Fruit fly (Drosophila melanogaster) whole organism, larva: Measurements from ENCODE around the gene CG9512.
A peak's percentile ranks its signal among the peaks of the same experiment; 100 is the strongest.

ENCODE experiments used
- noc ChIP-seq: fragments of 200-800 bp; sonication (Bioruptor generic); optimal IDR thresholded peaks from 3 replicates; lab custom pipeline; 2019; ENCODE audit warnings: missing biosample characterization, mild to moderate bottlenecking, missing genetic modification characterization, moderate library complexity

The CG9512 gene

DNA sequence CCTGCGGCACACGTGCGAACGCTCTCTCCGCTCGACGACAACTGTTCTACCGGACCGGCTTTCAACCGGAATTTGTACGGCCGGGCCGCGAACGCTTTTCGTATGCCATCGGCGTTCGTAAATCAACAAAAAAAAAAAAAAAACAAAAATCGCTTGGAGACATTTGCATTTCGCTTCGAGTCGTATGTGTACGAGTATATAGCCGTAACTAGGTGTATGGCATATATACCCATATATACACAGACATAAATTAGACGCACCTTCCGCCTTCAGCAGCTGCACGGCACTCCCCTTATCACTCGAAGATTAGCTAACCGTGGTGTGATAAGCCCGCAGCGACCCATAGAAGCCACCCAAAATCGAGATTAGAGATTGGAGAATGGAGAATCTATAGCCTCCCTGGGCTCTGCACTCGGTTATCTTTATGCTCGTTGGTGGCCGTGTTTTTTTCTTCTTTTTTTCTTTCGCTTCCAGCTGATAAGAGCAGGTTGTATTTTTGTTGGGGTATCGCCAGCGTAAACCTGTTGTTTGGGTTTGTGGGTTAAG, at the start of gene CG9512:
Gene CG9512, minus strand, starts transcription at position 51 of the 546 bp plus-strand sequence.
- TF ChIP-seq noc (tag; lab: Kevin White, UChicago) = peak; percentile 33

DNA sequence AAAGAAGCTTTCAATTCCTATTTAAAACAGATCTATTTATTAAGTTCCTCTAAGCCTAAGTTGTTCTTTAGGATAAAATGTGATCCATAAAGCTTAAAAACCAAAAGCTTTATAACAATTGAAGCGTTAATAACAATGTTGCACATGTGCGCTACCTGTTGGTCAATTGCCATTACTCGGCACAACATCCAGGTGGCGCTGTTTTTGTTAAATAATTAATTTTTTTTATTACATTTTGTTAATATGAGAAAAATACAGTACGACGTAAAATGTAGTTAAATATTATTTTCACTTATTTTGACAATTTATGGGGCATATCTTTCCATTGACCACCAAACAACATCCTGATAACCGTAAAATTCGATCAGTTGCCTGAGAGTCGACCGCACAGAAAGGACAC, 48.5 kb upstream of the CG9512 start:
- no peak for TF ChIP-seq noc (tag; lab: Kevin White, UChicago)

DNA sequence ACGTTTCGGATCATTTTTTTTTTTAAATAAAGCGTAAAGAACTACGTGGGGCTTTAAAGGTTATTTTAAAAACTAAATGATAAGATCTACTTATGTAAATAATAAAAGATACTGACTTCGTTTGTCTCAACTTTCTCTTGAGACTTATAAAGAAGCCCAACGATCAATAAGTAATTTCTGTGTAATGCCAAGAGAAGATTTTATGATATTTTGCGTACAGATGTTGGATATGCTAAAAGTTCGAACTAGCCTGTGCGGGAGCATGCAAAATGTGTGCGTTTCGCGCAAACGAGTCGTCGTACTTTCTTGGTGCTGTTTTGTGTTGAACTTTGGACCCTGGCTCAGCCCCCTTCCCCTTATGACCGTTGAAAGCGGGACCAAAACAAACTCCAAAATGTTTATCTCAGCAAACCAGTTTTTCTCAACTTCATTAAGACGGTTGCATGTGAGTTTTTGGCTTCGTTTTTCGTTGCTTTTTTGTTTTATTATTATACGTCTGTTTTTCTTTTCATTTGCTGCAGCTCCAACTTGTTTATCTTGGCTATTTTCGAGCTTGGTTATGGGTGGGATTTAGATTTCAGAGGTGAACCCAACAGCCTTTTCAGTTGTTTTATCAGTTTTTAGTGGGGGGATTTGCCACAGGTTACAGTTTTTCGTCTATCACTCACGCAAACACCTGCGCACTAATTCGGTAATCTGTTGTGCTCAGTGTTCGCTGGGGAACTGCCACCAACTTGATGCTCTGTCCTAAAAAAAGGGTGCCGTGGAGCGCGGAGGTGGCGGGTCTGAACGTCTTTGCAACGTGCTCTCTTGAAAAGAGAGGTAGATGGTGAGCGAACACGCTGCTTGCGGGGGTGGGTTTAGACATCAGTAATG, 47.7 kb upstream of the CG9512 start, which contains the start of gene pdgy:
Gene pdgy, minus strand, starts transcription at position 688 of the 876 bp plus-strand sequence.
- no peak for TF ChIP-seq noc (tag; lab: Kevin White, UChicago)

DNA sequence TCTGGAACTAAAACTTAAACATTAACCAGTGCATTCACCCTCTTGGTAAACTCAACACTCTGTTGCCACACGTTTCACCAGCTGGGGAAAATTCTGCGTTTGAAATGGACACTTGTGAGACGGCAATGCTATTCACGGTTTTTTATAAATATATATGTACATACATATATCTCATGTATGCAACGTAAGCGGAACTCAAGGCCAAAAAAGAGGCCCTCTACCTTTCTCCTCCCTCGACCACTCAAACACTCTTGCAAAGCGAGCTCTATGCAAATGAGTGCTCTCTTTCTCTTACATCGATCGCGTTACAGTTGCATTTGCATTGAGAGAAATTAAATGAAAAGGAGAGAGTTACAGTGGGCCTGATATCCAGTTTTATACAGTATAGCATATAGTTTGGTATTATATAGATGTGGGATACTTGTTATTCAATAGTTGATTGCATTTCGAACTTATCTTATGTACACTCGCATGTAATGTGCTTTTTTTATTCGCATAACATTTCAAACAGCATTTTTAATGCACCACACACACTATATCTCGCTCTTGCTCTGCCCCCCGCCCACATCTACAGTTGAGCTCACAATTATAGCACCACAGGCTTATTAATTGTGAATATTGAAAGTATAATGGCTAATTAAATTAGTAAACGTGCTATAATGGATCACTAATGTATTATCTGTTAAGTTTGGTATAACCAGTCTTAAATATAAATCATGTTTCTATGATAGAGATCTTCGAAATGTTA, 46.9 kb upstream of the CG9512 start:
- TF ChIP-seq noc (tag; lab: Kevin White, UChicago) = no peak

DNA sequence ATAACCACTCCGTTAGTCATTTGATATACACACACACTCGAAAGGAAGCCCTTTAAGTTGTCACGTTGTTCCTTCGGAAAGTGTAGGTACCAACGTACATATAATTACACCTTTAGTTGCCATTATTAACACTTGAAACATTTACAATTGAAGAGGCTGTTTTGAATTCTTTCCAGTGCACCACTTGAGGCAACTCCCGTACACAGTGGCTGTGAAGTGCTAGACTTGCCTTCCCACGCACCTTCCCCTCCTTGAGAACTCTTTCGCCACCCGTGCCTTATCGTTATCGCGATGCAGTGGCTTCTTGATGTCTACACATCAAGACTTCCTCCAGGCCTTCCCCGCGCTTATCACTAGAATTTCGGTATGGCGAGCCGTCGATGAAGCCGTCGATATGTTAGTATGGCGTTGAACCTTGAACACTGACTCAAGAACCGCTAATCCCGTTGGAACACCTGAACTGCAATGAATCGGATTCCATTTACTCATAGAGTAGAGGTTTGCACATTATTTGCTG, 46.1 kb upstream of the CG9512 start:
- TF ChIP-seq noc (tag; lab: Kevin White, UChicago) = no peak

DNA sequence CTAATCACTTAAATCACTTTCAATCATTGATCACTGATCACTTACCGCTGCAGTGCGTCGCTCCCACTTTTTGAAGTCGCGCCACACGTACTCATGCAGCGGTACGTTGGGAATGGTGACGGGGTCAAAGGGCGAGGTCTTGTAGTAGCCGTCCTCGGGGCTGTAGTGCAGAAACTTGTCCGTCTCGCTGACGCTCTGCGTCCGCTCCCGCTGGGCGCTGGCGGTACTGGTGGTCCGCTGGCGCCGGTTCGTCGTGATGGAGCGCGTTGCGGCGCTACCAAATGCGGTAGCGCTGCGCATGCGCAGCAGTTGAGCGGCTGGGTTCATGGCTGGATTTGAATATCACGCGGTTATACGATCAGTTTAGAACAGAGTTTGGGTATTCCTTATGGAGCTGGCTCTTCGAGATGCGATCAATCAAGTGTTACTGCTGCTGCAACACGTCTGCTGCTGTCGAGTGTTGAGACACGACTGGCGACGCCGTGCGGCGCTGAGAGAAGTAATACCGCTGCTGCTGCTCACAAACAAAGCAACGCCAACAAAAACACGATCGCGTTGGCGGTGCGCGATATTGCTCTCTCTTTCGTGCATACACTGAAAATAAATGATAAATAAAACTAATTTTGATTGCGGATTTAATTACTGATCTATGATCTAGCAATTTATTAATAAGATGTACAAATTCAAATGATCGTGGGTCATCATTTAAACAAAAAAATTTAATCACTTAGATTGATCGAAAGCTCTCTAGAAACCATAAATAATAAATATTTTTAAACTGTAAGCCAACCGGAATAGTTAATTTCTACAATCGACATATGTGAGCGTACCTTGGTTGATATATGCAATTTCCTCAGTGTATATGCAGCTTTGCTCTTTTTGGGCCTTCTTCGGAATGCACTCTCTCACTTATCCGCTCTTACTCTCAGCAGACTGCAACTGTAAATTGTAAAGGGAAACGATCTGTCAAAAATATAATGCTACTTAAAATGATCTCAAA, 45.2 kb upstream of the CG9512 start:
- peak; percentile 74 for TF ChIP-seq noc (tag; lab: Kevin White, UChicago)

DNA sequence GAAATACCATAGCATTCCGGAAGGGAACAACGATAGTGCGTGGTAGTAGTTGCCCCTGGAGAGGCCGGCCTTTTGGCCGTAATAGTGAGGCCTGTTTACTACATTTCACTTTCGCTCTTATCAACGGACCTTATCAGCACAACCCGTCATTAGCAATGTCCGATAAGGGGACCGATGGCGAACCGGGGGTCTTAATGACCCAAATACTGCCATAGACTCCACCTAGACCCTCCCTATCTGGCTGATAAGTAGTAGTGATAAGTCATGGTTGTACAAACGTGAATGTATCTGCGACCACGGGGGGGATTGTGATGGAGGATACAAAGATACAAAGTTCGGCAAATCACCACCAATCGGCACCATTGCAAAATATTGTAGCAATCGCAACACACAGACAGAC, 43.9 kb upstream of the CG9512 start:
- TF ChIP-seq noc (tag; lab: Kevin White, UChicago) = peak; percentile 38

DNA sequence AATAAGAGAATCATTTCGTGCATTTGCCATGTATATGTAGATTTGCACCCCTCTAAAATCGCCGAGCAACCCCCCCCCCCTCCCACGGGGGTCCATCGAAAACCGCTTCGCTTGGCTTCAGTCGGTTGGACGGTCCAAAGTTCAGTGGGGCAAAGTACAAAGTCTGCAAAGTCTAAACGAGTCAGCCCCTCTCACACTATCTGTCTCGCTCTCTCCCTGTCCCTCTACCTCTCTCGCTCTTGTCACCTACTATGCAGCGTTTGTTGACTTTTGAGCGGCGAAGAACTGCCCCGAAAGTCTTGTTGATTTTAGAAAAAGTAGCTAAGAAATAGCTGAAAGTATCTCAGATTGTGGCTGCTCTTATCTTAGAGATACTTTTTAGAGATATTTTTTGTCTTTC, 42.0 kb upstream of the CG9512 start:
- peak; percentile 40 for TF ChIP-seq noc (tag; lab: Kevin White, UChicago)

DNA sequence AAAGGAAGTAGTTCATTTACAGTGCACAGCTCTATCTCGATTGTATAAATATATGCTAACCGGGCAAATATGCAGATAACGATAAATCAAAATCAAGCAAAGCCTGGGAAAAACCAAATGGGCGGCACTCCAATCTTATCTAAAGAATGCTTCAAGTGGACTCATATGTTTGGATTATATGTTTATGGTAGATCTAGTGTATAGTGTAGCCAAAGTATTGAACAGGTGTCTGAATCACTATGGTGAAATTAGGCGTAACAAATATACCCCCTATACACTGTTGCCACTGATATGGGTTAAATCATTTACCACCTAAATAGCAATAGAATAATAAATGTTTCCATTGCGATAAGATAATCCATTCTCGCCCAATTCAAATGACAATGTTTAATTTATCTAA, 41.2 kb upstream of the CG9512 start:
- TF ChIP-seq noc (tag; lab: Kevin White, UChicago) = peak; percentile 59

DNA sequence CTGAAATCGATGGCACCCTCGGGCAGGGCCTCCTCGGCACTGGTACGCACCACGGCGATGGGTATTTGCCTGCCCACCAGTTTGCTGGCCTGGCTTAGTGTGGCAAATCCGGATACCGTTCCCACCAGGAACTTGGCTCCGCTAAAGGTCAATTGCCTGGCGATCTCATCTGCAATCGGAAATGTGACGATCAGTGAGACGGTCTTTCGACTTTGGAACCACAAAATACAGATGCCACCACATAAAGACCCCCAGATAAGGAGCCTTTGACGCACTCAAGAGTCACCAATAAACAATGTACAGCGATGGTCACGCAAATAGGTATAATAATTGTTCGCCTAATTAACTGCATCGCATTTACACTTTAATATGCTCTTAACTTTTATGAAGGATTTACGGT, 30.9 kb upstream of the CG9512 start:
- peak; percentile 28 for TF ChIP-seq noc (tag; lab: Kevin White, UChicago)

DNA sequence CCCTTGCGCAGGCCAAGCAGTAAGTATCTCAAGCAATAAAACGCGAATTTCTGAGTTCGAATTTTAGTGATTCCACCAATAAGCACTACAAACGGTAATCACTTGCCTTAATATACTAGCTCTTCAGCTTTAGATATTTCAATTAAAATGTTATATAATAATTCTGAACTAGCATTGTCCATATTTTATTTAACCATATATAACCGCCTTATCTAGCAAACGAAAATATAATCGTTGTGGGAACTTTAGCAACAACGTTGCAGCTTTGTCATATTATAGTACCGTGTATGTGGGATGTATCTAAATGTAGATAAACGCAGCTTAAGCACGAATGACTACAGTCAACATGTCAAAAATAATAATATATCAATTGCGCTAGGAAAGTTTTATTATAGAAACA, 25.9 kb upstream of the CG9512 start:
- TF ChIP-seq noc (tag; lab: Kevin White, UChicago) = no peak

DNA sequence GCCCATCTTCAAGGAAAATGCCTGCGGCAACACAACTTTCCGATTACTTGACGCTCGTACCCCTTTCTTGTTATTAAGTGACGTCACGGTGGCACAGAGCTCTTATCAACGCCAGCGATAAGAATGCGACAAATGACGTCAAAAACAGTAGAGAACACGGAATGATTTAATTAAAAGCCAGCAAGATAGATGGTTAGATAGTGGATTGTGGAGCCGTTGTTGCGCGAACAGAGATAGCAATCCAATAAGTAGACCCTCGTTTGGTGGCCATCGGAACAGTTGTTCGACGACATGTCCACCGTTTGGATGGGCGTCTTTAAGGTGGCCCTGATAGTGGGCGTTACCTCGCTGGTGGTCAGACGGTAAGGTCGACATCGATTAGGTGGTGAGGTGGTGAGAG, 24.5 kb upstream of the CG9512 start:
- peak; percentile 9 for TF ChIP-seq noc (tag; lab: Kevin White, UChicago)

DNA sequence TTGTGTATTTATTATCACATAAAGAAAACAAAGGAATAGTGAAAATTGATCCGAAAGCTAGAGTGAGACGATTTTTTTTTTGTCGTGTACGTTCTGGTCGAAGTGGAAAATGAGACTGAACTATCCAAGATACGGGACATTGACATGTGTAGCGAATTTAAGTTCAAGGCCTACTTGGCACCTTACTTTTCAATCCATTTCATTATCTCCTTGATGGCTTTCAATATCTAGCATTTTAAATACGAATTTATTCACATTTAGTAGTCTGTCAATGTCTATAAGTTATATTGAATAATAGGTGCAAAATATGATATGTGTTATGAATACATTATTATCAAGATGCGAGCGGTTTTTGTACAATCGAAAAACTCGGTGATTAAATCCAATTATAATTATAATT, 23.5 kb upstream of the CG9512 start, which contains the start of gene CG32591:
Gene CG32591, minus strand, starts transcription at position 101 of the 400 bp plus-strand sequence.
- TF ChIP-seq noc (tag; lab: Kevin White, UChicago) = no peak

DNA sequence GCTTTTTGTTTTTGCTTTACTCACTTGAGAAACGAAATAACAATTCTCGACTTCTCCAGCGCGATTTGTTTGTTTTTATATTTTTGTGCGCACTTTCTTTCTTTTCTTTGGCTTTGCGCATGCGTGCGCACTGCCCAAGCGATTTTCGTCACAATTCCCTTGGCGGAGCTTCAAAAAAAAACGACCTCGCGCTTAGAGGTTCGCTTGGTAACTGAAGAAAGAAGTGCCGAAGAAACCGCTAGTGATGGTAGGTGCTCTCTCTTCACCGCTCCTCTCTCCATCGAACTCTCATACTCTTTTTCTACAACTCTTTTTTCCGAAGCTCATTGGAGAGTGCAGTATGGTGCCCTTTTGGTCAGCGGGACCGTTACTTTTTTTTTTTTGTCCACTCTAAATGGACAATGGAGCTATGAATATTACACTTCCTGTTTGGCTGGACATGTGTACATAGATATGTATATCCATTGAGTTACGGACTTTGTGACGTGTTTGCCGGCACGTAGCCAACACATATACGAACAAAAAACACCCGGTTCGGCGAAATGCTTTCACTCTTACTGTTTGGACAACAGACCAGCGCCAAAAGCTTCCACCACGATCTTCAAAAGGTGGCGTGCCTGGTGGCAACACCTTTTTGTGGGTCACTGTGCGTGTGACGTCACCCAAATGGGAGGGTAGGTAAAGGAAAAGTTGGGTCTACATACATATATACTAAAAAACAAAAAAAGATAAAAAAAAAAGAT, 18.1 kb upstream of the CG9512 start, which contains the start of gene CG9503:
Gene CG9503, minus strand, starts transcription at position 217 of the 743 bp plus-strand sequence.
- no peak for TF ChIP-seq noc (tag; lab: Kevin White, UChicago)
